Fruit fly (Drosophila melanogaster) whole organism, adult: ENCODE data around the gene CG10570.

ENCODE experiments used
- CG11617 ChIP-seq: fragments of 200-800 bp; sonication (Bioruptor generic); optimal IDR thresholded peaks from 2 replicates; lab custom pipeline; 2017; ENCODE audit warnings: mild to moderate bottlenecking, missing biosample characterization, missing genetic modification reagents, missing genetic modification characterization
- CG12768 ChIP-seq: fragments of 200-800 bp; sonication (Bioruptor generic); optimal IDR thresholded peaks from 2 replicates; lab custom pipeline; 2017; ENCODE audit warnings: missing biosample characterization, missing genetic modification characterization, mild to moderate bottlenecking, moderate library complexity, missing genetic modification reagents
- CG14711 ChIP-seq: fragments of 200-800 bp; sonication (Bioruptor generic); optimal IDR thresholded peaks from 2 replicates; lab custom pipeline; 2018; ENCODE audit warnings: missing biosample characterization, mild to moderate bottlenecking, missing genetic modification characterization, moderate library complexity
- CG1620 ChIP-seq: fragments of 200-800 bp; sonication (Bioruptor generic); optimal IDR thresholded peaks from 2 replicates; lab custom pipeline; 2016; ENCODE audit warnings: missing biosample characterization, missing genetic modification characterization
- CG33017 ChIP-seq: fragments of 200-800 bp; sonication (Bioruptor generic); optimal IDR thresholded peaks from 2 replicates; lab custom pipeline; 2018; ENCODE audit warnings: missing biosample characterization, mild to moderate bottlenecking, missing genetic modification characterization, moderate library complexity
- CG5204 ChIP-seq: fragments of 200-800 bp; sonication (Bioruptor generic); optimal IDR thresholded peaks from 2 replicates; lab custom pipeline; 2016; ENCODE audit warnings: missing biosample characterization, missing genetic modification characterization
- CG7045 ChIP-seq: fragments of 200-800 bp; sonication (Bioruptor generic); optimal IDR thresholded peaks from 2 replicates; lab custom pipeline; 2017; ENCODE audit warnings: missing biosample characterization, mild to moderate bottlenecking, missing genetic modification characterization
- CG7101 ChIP-seq: fragments of 200-800 bp; sonication (Bioruptor generic); optimal IDR thresholded peaks from 2 replicates; lab custom pipeline; 2018; ENCODE audit warnings: missing biosample characterization, mild to moderate bottlenecking, missing genetic modification characterization, moderate library complexity
- Clk ChIP-seq: fragments of 200-800 bp; sonication (Bioruptor generic); optimal IDR thresholded peaks from 2 replicates; lab custom pipeline; 2017; ENCODE audit warnings: missing biosample characterization, missing genetic modification characterization
- Crg-1 ChIP-seq: fragments of 200-800 bp; sonication (Bioruptor generic); optimal IDR thresholded peaks from 2 replicates; lab custom pipeline; 2016; ENCODE audit warnings: missing biosample characterization, missing genetic modification characterization
- Hr96 ChIP-seq: fragments of 200-800 bp; sonication (Bioruptor generic); optimal IDR thresholded peaks from 2 replicates; lab custom pipeline; 2016; ENCODE audit warnings: missing biosample characterization, missing genetic modification characterization
- Mnt ChIP-seq: fragments of 200-800 bp; sonication (Bioruptor generic); optimal IDR thresholded peaks from 2 replicates; lab custom pipeline; 2016; ENCODE audit warnings: missing biosample characterization, mild to moderate bottlenecking, missing genetic modification characterization
- bab1 ChIP-seq: fragments of 200-800 bp; sonication (Bioruptor generic); optimal IDR thresholded peaks from 3 replicates; lab custom pipeline; 2019; ENCODE audit warnings: missing biosample characterization, mild to moderate bottlenecking, missing genetic modification characterization, moderate library complexity
- cic ChIP-seq: fragments of 200-800 bp; sonication (Bioruptor generic); optimal IDR thresholded peaks from 2 replicates; lab custom pipeline; 2017; ENCODE audit warnings: missing biosample characterization, mild to moderate bottlenecking, missing genetic modification characterization, moderate library complexity
- cnc ChIP-seq, 2 experiments: fragments of >200 bp; optimal IDR thresholded peaks; 2 replicates each; lab custom pipeline; 2017
- kay ChIP-seq: fragments of 200-800 bp; sonication (Bioruptor generic); peaks from one replicate; lab custom pipeline; 2016; ENCODE audit warnings: missing biosample characterization, missing genetic modification characterization, borderline replicate concordance
- ovo ChIP-seq: fragments of 200-800 bp; sonication (Bioruptor generic); optimal IDR thresholded peaks from 2 replicates; lab custom pipeline; 2016; ENCODE audit warnings: missing biosample characterization, missing genetic modification characterization
- pad ChIP-seq: fragments of 200-800 bp; sonication (Bioruptor generic); optimal IDR thresholded peaks from 3 replicates; lab custom pipeline; 2017; ENCODE audit warnings: missing biosample characterization, missing genetic modification characterization, mild to moderate bottlenecking, moderate library complexity, missing genetic modification reagents
- tj ChIP-seq: fragments of 200-800 bp; sonication (Bioruptor generic); optimal IDR thresholded peaks from 3 replicates; lab custom pipeline; 2017; ENCODE audit warnings: missing biosample characterization, mild to moderate bottlenecking, missing genetic modification characterization, moderate library complexity
- toe ChIP-seq: fragments of 200-800 bp; sonication (Bioruptor generic); optimal IDR thresholded peaks from 2 replicates; lab custom pipeline; 2016; ENCODE audit warnings: missing biosample characterization, missing genetic modification characterization

The CG10570 gene

DNA sequence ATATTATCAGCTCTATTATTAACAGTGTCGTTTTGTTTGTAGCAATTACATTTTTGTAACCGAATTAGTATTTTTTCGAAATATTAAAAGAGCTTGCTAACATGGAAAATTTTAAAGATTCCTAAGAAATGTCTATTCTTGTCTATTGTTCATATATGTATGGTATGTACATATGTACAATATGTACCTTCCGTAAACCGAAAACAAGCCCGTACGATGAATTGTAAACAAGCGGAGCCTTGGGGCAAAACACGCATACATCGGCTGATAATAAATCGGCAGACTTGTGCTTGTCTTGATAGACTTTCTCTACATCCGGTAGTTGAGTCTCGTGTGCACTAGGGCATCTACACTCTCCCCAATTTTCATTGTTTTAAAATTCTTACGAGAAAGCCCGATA lies 11.8 kb upstream of the CG10570 start:
- TF ChIP-seq CG7101 (tag; lab: Kevin White, UChicago) = no peak

DNA sequence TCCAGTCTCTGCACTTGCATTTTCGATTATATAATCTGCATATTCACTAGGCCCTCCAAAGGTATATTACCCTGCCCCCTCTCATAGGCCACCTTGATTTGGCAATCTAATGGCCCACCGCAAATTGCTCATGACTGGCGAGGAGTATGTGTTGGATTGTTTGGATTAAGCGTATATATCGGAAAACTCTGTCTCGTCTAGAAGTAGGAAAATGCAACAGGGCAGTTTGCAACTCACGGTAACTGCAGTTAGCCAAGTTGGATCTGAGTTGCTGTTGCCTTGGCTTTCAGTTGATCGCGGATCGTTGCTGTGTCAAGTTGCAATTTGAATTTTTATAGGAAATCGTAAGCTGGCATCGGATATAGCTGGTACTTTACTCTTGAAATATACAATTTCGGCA lies 8.0 kb upstream of the CG10570 start, which contains the start of gene Ugt36F1:
Ugt36F1 (plus strand) TSS at position 301 of the 400 bp plus-strand sequence.
- no peak for TF ChIP-seq tj (GFP tag; lab: Kevin White, UChicago)
- no peak for TF ChIP-seq CG14711
- no peak for TF ChIP-seq toe (GFP tag; lab: Kevin White, UChicago)
- no peak for TF ChIP-seq Mnt (GFP tag; lab: Kevin White, UChicago)
- no peak for TF ChIP-seq pad (GFP tag; lab: Kevin White, UChicago)
- TF ChIP-seq CG12768 (GFP tag; lab: Kevin White, UChicago) = no peak
- TF ChIP-seq cic = no peak
- TF ChIP-seq Crg-1 (GFP tag; lab: Kevin White, UChicago) = no peak
- no peak for TF ChIP-seq kay (GFP tag; lab: Kevin White, UChicago)
- no peak for TF ChIP-seq CG33017 (tag; lab: Kevin White, UChicago)
- TF ChIP-seq Clk (GFP tag; lab: Kevin White, UChicago) = no peak
- no peak for TF ChIP-seq Hr96 (GFP tag; lab: Kevin White, UChicago)
- TF ChIP-seq CG1620 (GFP tag; lab: Kevin White, UChicago) = no peak
- TF ChIP-seq cnc (optimal IDR thresholded peaks at IDR 0.05; lab: Kevin White, UChicago) = no peak

DNA sequence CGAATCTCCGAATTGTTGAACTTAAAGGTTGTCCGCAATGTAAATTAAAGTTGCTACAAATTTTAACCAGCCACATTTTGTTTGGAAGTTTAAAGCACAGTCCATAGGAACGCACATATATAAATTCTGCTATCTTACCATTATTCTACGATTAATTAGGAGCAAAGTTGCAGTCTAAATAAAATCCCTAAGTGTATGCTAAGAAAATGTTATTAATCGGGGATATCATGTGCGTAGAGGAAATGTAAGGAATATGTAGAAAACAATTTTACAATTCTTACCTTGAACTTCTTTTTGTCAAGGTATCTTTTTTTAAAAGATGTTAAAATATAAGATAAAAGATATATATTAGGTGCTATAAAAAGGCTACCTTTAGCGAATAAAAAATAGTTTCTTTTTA lies 7.3 kb upstream of the CG10570 start:
- TF ChIP-seq CG5204 = no peak
- no peak for TF ChIP-seq ovo
- TF ChIP-seq CG7101 (tag; lab: Kevin White, UChicago) = no peak
- TF ChIP-seq CG7045 (GFP tag; lab: Kevin White, UChicago) = no peak
- no peak for TF ChIP-seq toe (GFP tag; lab: Kevin White, UChicago)
- no peak for TF ChIP-seq CG1620 (GFP tag; lab: Kevin White, UChicago)
- no peak for TF ChIP-seq bab1 (GFP tag; lab: Kevin White, UChicago)
- TF ChIP-seq cnc (optimal IDR thresholded peaks at IDR 0.05; lab: Kevin White, UChicago) = no peak
- TF ChIP-seq Mnt (GFP tag; lab: Kevin White, UChicago) = no peak
- no peak for TF ChIP-seq CG12768 (GFP tag; lab: Kevin White, UChicago)
- no peak for TF ChIP-seq CG11617 (GFP tag; lab: Kevin White, UChicago)
- no peak for TF ChIP-seq pad (GFP tag; lab: Kevin White, UChicago)
- no peak for TF ChIP-seq Hr96 (GFP tag; lab: Kevin White, UChicago)
- TF ChIP-seq Clk (GFP tag; lab: Kevin White, UChicago) = no peak

DNA sequence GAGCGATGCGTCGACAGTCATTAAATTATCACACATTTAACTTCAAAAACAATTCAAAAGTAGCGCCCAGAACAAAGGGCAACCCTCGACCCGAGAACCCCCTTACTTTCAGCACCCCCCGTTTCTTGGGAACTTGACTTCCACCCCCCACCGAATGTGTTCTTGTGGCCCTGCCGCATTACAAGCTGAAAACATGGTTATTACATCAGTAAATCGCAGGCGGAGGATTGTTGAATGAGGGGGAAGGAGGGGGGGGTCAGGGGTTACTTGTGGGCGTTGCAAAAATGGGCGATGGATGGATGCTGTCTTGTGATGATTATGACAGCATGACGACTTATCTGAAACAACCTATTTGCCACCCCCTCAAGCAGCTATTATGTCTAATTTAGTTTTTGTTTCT lies 4.1 kb upstream of the CG10570 start:
- TF ChIP-seq CG33017 (tag; lab: Kevin White, UChicago) (no peak), ovo (no peak), Mnt (GFP tag; lab: Kevin White, UChicago) (no peak), CG7045 (GFP tag; lab: Kevin White, UChicago) (no peak), CG11617 (GFP tag; lab: Kevin White, UChicago) (no peak)

DNA sequence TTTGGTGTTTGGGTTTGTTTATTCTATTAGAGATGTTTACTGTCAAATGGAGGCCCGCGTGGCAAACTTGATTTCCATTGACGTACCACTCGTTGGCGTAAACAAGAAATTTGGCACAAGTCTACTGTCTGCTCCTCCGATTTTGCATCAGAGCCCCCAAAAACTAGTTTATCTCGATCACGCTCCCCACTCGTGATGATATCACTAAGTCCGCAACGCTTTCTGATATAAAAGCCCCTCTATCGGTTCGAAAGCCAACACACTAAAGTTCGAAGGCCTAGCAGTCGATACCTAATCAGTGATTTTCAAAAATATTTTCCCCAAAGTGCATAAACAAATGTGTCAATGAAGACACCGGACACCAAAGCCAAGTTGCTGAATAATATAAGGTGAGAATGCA lies 1.7 kb upstream of the CG10570 start:
- no peak for TF ChIP-seq tj (GFP tag; lab: Kevin White, UChicago)
- no peak for TF ChIP-seq Mnt (GFP tag; lab: Kevin White, UChicago)
- no peak for TF ChIP-seq cic
- no peak for TF ChIP-seq ovo
- TF ChIP-seq CG7045 (GFP tag; lab: Kevin White, UChicago) = no peak
- no peak for TF ChIP-seq CG7101 (tag; lab: Kevin White, UChicago)
- TF ChIP-seq CG14711 = no peak
- TF ChIP-seq toe (GFP tag; lab: Kevin White, UChicago) = no peak
- TF ChIP-seq CG11617 (GFP tag; lab: Kevin White, UChicago) = no peak
- no peak for TF ChIP-seq Crg-1 (GFP tag; lab: Kevin White, UChicago)
- TF ChIP-seq CG12768 (GFP tag; lab: Kevin White, UChicago) = no peak
- no peak for TF ChIP-seq CG33017 (tag; lab: Kevin White, UChicago)

DNA sequence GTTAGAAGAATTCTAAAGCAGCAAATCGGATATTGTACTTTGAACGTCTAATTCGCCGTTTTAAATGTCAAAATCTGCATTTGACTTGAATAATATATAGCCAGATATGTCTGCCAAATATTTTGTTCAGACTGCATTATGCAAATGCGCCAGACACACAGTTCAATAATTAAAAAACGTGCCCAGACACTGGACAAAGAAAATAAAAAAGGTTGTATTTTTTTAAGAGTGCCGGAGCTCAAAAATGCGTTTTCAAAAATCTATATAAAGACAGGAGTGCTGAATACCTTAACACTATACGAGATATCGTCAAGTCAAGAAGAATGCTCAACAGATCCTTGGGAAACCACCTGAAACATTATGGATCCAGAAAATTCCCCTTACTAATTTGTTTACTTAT lies 1.3 kb upstream of the CG10570 start, which contains the start of the genes CG17325 and CG42305:
CG17325 (plus strand) TSS at position 301 of the 400 bp plus-strand sequence.
CG42305 (plus strand) TSS at position 301 of the 400 bp plus-strand sequence.
- no peak for TF ChIP-seq CG1620 (GFP tag; lab: Kevin White, UChicago)
- no peak for TF ChIP-seq toe (GFP tag; lab: Kevin White, UChicago)
- TF ChIP-seq Clk (GFP tag; lab: Kevin White, UChicago) = no peak
- no peak for TF ChIP-seq kay (GFP tag; lab: Kevin White, UChicago)
- no peak for TF ChIP-seq Crg-1 (GFP tag; lab: Kevin White, UChicago)
- no peak for TF ChIP-seq CG33017 (tag; lab: Kevin White, UChicago)
- TF ChIP-seq Hr96 (GFP tag; lab: Kevin White, UChicago) = no peak
- no peak for TF ChIP-seq tj (GFP tag; lab: Kevin White, UChicago)

DNA sequence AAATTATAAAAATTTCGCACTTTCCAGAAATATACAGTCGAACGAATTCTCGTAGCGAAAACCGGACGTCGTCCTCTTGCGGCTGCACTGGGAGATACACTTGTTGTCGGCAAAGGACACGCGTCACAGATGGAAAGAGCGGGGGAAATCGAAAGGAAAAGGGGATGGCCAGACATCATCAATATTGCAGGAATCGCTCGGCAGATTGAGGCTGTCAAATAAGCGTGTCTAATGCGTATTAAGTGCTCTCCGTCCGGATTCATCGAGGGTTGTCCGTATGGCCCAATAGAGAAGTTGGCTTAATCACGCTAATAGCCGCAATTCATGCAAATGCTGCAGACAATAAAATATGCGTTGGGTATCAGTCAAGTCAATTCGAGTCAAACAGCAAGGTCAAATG lies 1.6 kb downstream of the CG10570 start:
- no peak for TF ChIP-seq bab1 (GFP tag; lab: Kevin White, UChicago)
- no peak for TF ChIP-seq CG12768 (GFP tag; lab: Kevin White, UChicago)
- TF ChIP-seq Mnt (GFP tag; lab: Kevin White, UChicago) = no peak
- no peak for TF ChIP-seq CG7101 (tag; lab: Kevin White, UChicago)
- no peak for TF ChIP-seq CG5204
- TF ChIP-seq toe (GFP tag; lab: Kevin White, UChicago) = no peak
- no peak for TF ChIP-seq Hr96 (GFP tag; lab: Kevin White, UChicago)
- no peak for TF ChIP-seq pad (GFP tag; lab: Kevin White, UChicago)
- no peak for TF ChIP-seq CG1620 (GFP tag; lab: Kevin White, UChicago)
- no peak for TF ChIP-seq ovo
- no peak for TF ChIP-seq tj (GFP tag; lab: Kevin White, UChicago)
